Worm (Caenorhabditis elegans) whole organism, late embryonic: ENCODE measurements around the gene sek-6.

ENCODE experiments used
- C08G9.2 ChIP-seq: sonication (generic microtip); optimal IDR thresholded peaks from 2 replicates; lab custom pipeline; 2016; ENCODE audit warnings: mild to moderate bottlenecking, missing genetic modification characterization, moderate library complexity, missing compliant biosample characterization
- C38D4.7 ChIP-seq: fragments of 200-800 bp; sonication (Bioruptor generic); optimal IDR thresholded peaks from 2 replicates; lab custom pipeline; 2018; ENCODE audit warnings: mild to moderate bottlenecking, missing genetic modification characterization, moderate library complexity, missing compliant biosample characterization
- F13H6.1 ChIP-seq: sonication (generic microtip); optimal IDR thresholded peaks from 2 replicates; lab custom pipeline; 2016; ENCODE audit warnings: missing genetic modification characterization, missing compliant biosample characterization
- K09A11.1 ChIP-seq: sonication (generic microtip); optimal IDR thresholded peaks from 2 replicates; lab custom pipeline; 2017; ENCODE audit warnings: antibody characterized with exemption, mild to moderate bottlenecking, missing genetic modification characterization, missing compliant biosample characterization; ENCODE audit not compliant: insufficient read depth
- ceh-19 ChIP-seq: fragments of 200-800 bp; sonication (Bioruptor generic); optimal IDR thresholded peaks from 2 replicates; lab custom pipeline; 2018; ENCODE audit warnings: mild to moderate bottlenecking, missing genetic modification characterization, missing compliant biosample characterization
- ceh-30 ChIP-seq: fragments of 150-350 bp; optimal IDR thresholded peaks from 2 replicates; lab custom pipeline; 2014; ENCODE audit warnings: missing biosample characterization, missing genetic modification characterization
- ceh-31 ChIP-seq: sonication (generic microtip); optimal IDR thresholded peaks from 2 replicates; lab custom pipeline; 2016; ENCODE audit warnings: missing genetic modification characterization, missing compliant biosample characterization
- ceh-45 ChIP-seq: fragments of 200-800 bp; sonication (Bioruptor generic); IDR thresholded peaks from 2 replicates; pipeline ENCODE4 v1.3.6; 2022; ENCODE audit warnings: missing genetic modification reagents, missing genetic modification characterization, missing compliant biosample characterization
- ceh-48 ChIP-seq: sonication (generic microtip); optimal IDR thresholded peaks from 2 replicates; lab custom pipeline; 2016; ENCODE audit warnings: missing genetic modification characterization, inconsistent platforms, missing compliant biosample characterization
- dmd-4 ChIP-seq: sonication (generic microtip); optimal IDR thresholded peaks from 2 replicates; lab custom pipeline; 2016; ENCODE audit warnings: borderline replicate concordance, missing genetic modification characterization, missing compliant biosample characterization
- dve-1 ChIP-seq: sonication (generic microtip); optimal IDR thresholded peaks from 2 replicates; lab custom pipeline; 2017; ENCODE audit warnings: antibody characterized with exemption, mild to moderate bottlenecking, missing genetic modification characterization, missing compliant biosample characterization
- elt-2 ChIP-seq: sonication (generic microtip); optimal IDR thresholded peaks from 2 replicates; lab custom pipeline; 2016; ENCODE audit warnings: missing genetic modification reagents, missing genetic modification characterization, missing compliant biosample characterization
- fkh-6 ChIP-seq: sonication (generic microtip); optimal IDR thresholded peaks from 2 replicates; lab custom pipeline; 2016; ENCODE audit warnings: missing genetic modification characterization, missing compliant biosample characterization
- hlh-13 ChIP-seq: fragments of 200-800 bp; sonication (Bioruptor generic); optimal IDR thresholded peaks from 2 replicates; lab custom pipeline; 2018; ENCODE audit warnings: mild to moderate bottlenecking, missing genetic modification characterization, missing compliant biosample characterization
- hlh-30 ChIP-seq: sonication (generic microtip); optimal IDR thresholded peaks from 2 replicates; lab custom pipeline; 2017; ENCODE audit warnings: antibody characterized with exemption, missing genetic modification characterization, missing compliant biosample characterization; ENCODE audit not compliant: insufficient read depth
- lim-6 ChIP-seq: sonication (generic microtip); optimal IDR thresholded peaks from 2 replicates; lab custom pipeline; 2016; ENCODE audit warnings: missing genetic modification characterization, missing compliant biosample characterization
- lin-11 ChIP-seq: fragments of 200-800 bp; sonication (Bioruptor generic); optimal IDR thresholded peaks from 2 replicates; lab custom pipeline; 2018; ENCODE audit warnings: mild to moderate bottlenecking, missing genetic modification characterization, missing compliant biosample characterization
- odd-2 ChIP-seq: sonication (generic microtip); optimal IDR thresholded peaks from 2 replicates; lab custom pipeline; 2017; ENCODE audit warnings: antibody characterized with exemption, mild to moderate bottlenecking, missing genetic modification characterization, missing compliant biosample characterization
- pag-3 ChIP-seq: sonication (generic microtip); optimal IDR thresholded peaks from 2 replicates; lab custom pipeline; 2016; ENCODE audit warnings: missing compliant biosample characterization, missing genetic modification characterization, borderline replicate concordance
- pha-4 ChIP-seq: fragments of 150-350 bp; optimal IDR thresholded peaks from 2 replicates; lab custom pipeline; 2018; ENCODE audit warnings: missing biosample characterization, missing genetic modification reagents, missing genetic modification characterization
- pros-1 ChIP-seq: fragments of 150-350 bp; optimal IDR thresholded peaks from 2 replicates; lab custom pipeline; 2014; ENCODE audit warnings: missing biosample characterization, missing genetic modification reagents, missing genetic modification characterization
- ref-2 ChIP-seq: sonication (generic microtip); optimal IDR thresholded peaks from 2 replicates; lab custom pipeline; 2016; ENCODE audit warnings: missing genetic modification characterization, missing compliant biosample characterization
- sdc-2 ChIP-seq: sonication (generic microtip); optimal IDR thresholded peaks from 2 replicates; lab custom pipeline; 2016; ENCODE audit warnings: missing genotype, missing genetic modification characterization, missing compliant biosample characterization
- tbx-7 ChIP-seq: sonication (generic microtip); optimal IDR thresholded peaks from 2 replicates; lab custom pipeline; 2016; ENCODE audit warnings: missing genotype, missing genetic modification characterization, missing compliant biosample characterization
- unc-3 ChIP-seq, 2 experiments: fragments of 200-800 bp in 1 of 2; sonication (Bioruptor generic) in 1 of 2; sonication (generic microtip) in 1 of 2; conservative IDR thresholded peaks in 1 of 2; optimal IDR thresholded peaks in 1 of 2; 2 replicates each; pipeline versions ENCODE4 v1.3.6 to Lab custom; 2016 to 2022; ENCODE audit warnings: missing compliant biosample characterization in 2 of 2, missing genetic modification characterization in 2 of 2, missing genetic modification reagents in 1 of 2
- unc-55 ChIP-seq: sonication (generic microtip); optimal IDR thresholded peaks from 2 replicates; lab custom pipeline; 2017; ENCODE audit warnings: missing biosample characterization, missing genetic modification reagents, missing genetic modification characterization
- unc-86 ChIP-seq: sonication (generic microtip); optimal IDR thresholded peaks from 2 replicates; lab custom pipeline; 2016; ENCODE audit warnings: missing genetic modification characterization, missing compliant biosample characterization
- zip-5 ChIP-seq: sonication (generic microtip); optimal IDR thresholded peaks from 2 replicates; lab custom pipeline; 2016; ENCODE audit warnings: missing genetic modification characterization, missing compliant biosample characterization

Gene sek-6

ce11 chrX:10030836-10031235 lies at the start of gene sek-6:
Gene sek-6, plus strand, starts transcription at chrX:10031150.
- TF ChIP-seq ceh-19, result no peak
- TF ChIP-seq zip-5, result no peak
- no peak for TF ChIP-seq ceh-48
- TF ChIP-seq pag-3 (tag; lab: Kevin White, UChicago), result no peak
- no peak for TF ChIP-seq pha-4
- no peak for TF ChIP-seq dmd-4 (tag; lab: Kevin White, UChicago)
- no peak for TF ChIP-seq sdc-2
- TF ChIP-seq, all 69 proteins: peak for 0

ce11 chrX:9981259-9981658 lies 49.7 kb upstream of the sek-6 start:
- no peak for TF ChIP-seq lim-6 (tag; lab: Kevin White, UChicago)
- no peak for TF ChIP-seq unc-3 (GFP tag; conservative IDR thresholded peaks at IDR 0.05; lab: Robert Waterston, UW)
- TF ChIP-seq unc-3 (tag; optimal IDR thresholded peaks at IDR 0.05; lab: Kevin White, UChicago), result no peak
- no peak for TF ChIP-seq ceh-48
- TF ChIP-seq ref-2 (tag; lab: Kevin White, UChicago), result no peak
- no peak for TF ChIP-seq sdc-2
- no peak for TF ChIP-seq odd-2
- TF ChIP-seq ceh-30 (tag; lab: Kevin White, UChicago), result no peak
- no peak for TF ChIP-seq C08G9.2 (tag; lab: Kevin White, UChicago)

ce11 chrX:9984889-9985404 lies 46.0 kb upstream of the sek-6 start, which contains the start of gene F19C6.5:
Gene F19C6.5, minus strand, starts transcription at chrX:9984939.
- peak; percentile 44 for TF ChIP-seq elt-2
- TF ChIP-seq unc-55 (GFP tag; lab: Kevin White, UChicago), result no peak

ce11 chrX:9987166-9987565 lies 43.8 kb upstream of the sek-6 start:
- TF ChIP-seq elt-2 (peak; percentile 65), unc-55 (GFP tag; lab: Kevin White, UChicago) (no peak), K09A11.1 (no peak), unc-86 (no peak), pros-1 (tag; lab: Kevin White, UChicago) (no peak)

- TF ChIP-seq ceh-31 (tag; lab: Kevin White, UChicago) (peak; percentile 5), ceh-45 (GFP tag; lab: Robert Waterston, UW) (no peak), dve-1 (tag; lab: Kevin White, UChicago) (no peak), elt-2 (peak; percentile 36)
Measured at ce11 chrX:9988884-9989283, 42.1 kb upstream of the sek-6 start.

DNA sequence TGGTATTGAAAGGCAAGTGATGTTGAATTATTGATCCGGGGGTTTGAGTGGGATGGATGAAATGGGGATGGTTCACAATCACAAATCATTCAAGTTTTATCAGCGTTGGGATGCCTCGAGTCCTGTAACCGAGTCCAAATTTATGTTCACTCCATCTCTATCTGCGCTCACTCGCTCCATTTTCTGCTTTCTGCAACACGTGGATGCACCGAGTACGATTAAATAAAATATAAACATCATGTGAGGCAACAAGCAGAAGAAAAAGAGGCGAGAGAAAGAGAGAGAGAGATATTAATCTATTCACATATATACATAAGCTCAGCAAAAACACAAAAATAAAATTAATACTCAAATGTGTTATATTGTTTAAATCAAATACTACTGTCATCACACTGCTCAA lies 37.9 kb upstream of the sek-6 start:
- TF ChIP-seq C38D4.7 (GFP tag; lab: Kevin White, UChicago) (no peak), hlh-30 (tag; lab: Kevin White, UChicago) (no peak), hlh-13 (GFP tag; lab: Kevin White, UChicago) (no peak), F13H6.1 (tag; lab: Kevin White, UChicago) (no peak)
- TF ChIP-seq, all 69 proteins: peak for 0

ce11 chrX:9997344-9997743 lies 33.6 kb upstream of the sek-6 start:
- TF ChIP-seq tbx-7 (tag; lab: Kevin White, UChicago), result no peak
- TF ChIP-seq ceh-31 (tag; lab: Kevin White, UChicago), result no peak
- TF ChIP-seq lin-11 (tag; lab: Kevin White, UChicago), result no peak
- no peak for TF ChIP-seq fkh-6 (tag; lab: Kevin White, UChicago)
